Fruit fly (Drosophila melanogaster) whole organism, prepupa: ENCODE measurements around the gene CG44355.

Source experiments
- CG11762 ChIP-seq: fragments of 200-800 bp; sonication (Bioruptor generic); optimal IDR thresholded peaks from 3 replicates; lab custom pipeline; 2016; ENCODE audit warnings: missing biosample characterization, missing genetic modification characterization; ENCODE audit not compliant: insufficient read depth
- CG1621 ChIP-seq: fragments of 200-800 bp; sonication (Bioruptor generic); optimal IDR thresholded peaks from 3 replicates; lab custom pipeline; 2018; ENCODE audit warnings: missing biosample characterization, mild to moderate bottlenecking, missing genetic modification characterization
- CG16779 ChIP-seq: fragments of 200-800 bp; sonication (Bioruptor generic); optimal IDR thresholded peaks from 3 replicates; lab custom pipeline; 2017; ENCODE audit warnings: missing biosample characterization, mild to moderate bottlenecking, missing genetic modification characterization
- CG31627 ChIP-seq: fragments of 200-800 bp; sonication (Bioruptor generic); optimal IDR thresholded peaks from 3 replicates; lab custom pipeline; 2016; ENCODE audit warnings: missing biosample characterization, missing genetic modification characterization
- CG6163 ChIP-seq: fragments of 200-800 bp; sonication (Bioruptor generic); IDR thresholded peaks from 3 replicates; pipeline ENCODE4 v1.3.6; 2022; ENCODE audit warnings: missing biosample characterization, missing genetic modification characterization
- CG9139 ChIP-seq: fragments of 200-800 bp; sonication (Bioruptor generic); optimal IDR thresholded peaks from 3 replicates; lab custom pipeline; 2017; ENCODE audit warnings: missing biosample characterization, mild to moderate bottlenecking, missing genetic modification characterization
- Eip93F ChIP-seq: fragments of 200-800 bp; sonication (Bioruptor generic); optimal IDR thresholded peaks from 2 replicates; lab custom pipeline; 2016; ENCODE audit warnings: missing biosample characterization, mild to moderate bottlenecking, missing genetic modification characterization
- Gug ChIP-seq: fragments of 200-800 bp; sonication (Bioruptor generic); IDR thresholded peaks from 2 replicates; pipeline ENCODE4 v1.3.6; 2022; ENCODE audit warnings: missing biosample characterization, missing genetic modification characterization
- Met ChIP-seq: fragments of 200-800 bp; sonication (Bioruptor generic); optimal IDR thresholded peaks from 3 replicates; lab custom pipeline; 2016; ENCODE audit warnings: missing biosample characterization, missing genetic modification characterization
- Sox102F ChIP-seq: fragments of 200-800 bp; sonication (Bioruptor generic); optimal IDR thresholded peaks from 2 replicates; lab custom pipeline; 2016; ENCODE audit warnings: missing biosample characterization, mild to moderate bottlenecking, missing genetic modification characterization
- Sox15 ChIP-seq: fragments of 200-800 bp; sonication (Bioruptor generic); optimal IDR thresholded peaks from 3 replicates; lab custom pipeline; 2016; ENCODE audit warnings: missing biosample characterization, missing genetic modification characterization
- cyc ChIP-seq: fragments of 200-800 bp; sonication (Bioruptor generic); optimal IDR thresholded peaks from 3 replicates; lab custom pipeline; 2016; ENCODE audit warnings: missing biosample characterization, missing genetic modification characterization
- dsx ChIP-seq: fragments of 200-800 bp; optimal IDR thresholded peaks from 3 replicates; lab custom pipeline; 2019; ENCODE audit warnings: missing biosample characterization, mild to moderate bottlenecking, missing genetic modification characterization, moderate library complexity; ENCODE audit not compliant: poor library complexity, severe bottlenecking
- fd59A ChIP-seq: fragments of 200-800 bp; sonication (Bioruptor generic); optimal IDR thresholded peaks from 2 replicates; lab custom pipeline; 2017; ENCODE audit warnings: missing biosample characterization, mild to moderate bottlenecking, missing genetic modification characterization, missing genetic modification reagents
- fkh ChIP-seq: fragments of 200-800 bp; sonication (Bioruptor generic); optimal IDR thresholded peaks from 3 replicates; lab custom pipeline; 2017; ENCODE audit warnings: missing biosample characterization, mild to moderate bottlenecking, missing genetic modification characterization, moderate library complexity
- net ChIP-seq: fragments of 200-800 bp; sonication (Bioruptor generic); optimal IDR thresholded peaks from 3 replicates; lab custom pipeline; 2016; ENCODE audit warnings: missing biosample characterization, missing genetic modification characterization

Gene CG44355

DNA sequence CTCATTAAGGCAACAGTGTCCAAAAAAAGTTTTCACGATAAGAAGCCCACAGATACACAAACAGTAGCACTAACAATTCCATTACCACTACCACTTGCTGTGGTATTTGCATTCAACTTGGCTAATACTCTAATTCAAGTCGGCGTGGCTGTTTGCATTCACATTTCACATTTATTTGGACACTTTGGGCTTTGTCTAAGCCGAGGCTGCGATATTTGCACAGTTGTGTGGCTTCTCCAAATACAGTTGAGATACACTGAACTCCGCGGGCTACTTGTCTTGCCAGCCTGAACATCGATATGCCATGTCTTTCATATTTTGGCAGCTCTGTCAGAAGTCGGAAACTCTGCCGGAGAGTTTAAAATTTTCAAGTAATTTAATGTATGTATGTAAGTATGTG, 39.7 kb downstream of the CG44355 start:
- no peak for TF ChIP-seq CG11762 (GFP tag; lab: Kevin White, UChicago)
- TF ChIP-seq Gug (GFP tag; lab: Robert Waterston, UW) = no peak
- peak; percentile 89 for TF ChIP-seq fkh (GFP tag; lab: Kevin White, UChicago)
- TF ChIP-seq fd59A (GFP tag; lab: Kevin White, UChicago) = no peak

DNA sequence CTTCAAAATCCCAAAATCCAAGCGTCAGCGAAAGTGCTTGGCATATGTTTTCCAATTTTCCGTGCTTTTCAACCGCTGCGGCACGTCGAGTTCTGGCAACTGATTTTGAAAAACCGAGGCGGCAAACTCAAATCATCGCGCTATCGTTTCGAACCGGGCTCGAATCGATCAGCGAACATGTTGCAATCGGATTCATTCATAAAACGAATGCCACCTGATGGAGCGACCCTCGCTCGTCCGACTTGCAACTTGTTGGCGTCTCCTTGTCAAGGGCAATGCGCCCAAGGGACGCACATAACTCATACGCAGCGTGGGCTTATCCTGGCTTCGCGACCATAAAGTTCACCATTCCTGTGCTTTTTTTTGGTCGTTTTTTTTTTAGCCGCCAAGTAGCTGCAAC, 40.8 kb downstream of the CG44355 start, which contains the start of gene CrzR:
TSS of gene CrzR (minus strand) at position 105 of the 400 bp plus-strand sequence.
- TF ChIP-seq CG16779 (tag; lab: Kevin White, UChicago) = no peak
- no peak for TF ChIP-seq Eip93F (GFP tag; lab: Kevin White, UChicago)
- no peak for TF ChIP-seq CG9139 (GFP tag; lab: Kevin White, UChicago)
- TF ChIP-seq Met (GFP tag; lab: Kevin White, UChicago) = no peak
- TF ChIP-seq Sox15 (GFP tag; lab: Kevin White, UChicago) = no peak
- no peak for TF ChIP-seq net (GFP tag; lab: Kevin White, UChicago)
- TF ChIP-seq dsx (GFP tag; lab: Kevin White, UChicago) = no peak
- no peak for TF ChIP-seq cyc
- TF ChIP-seq CG6163 = no peak
- no peak for TF ChIP-seq Sox102F (GFP tag; lab: Kevin White, UChicago)
- no peak for TF ChIP-seq CG1621 (tag; lab: Kevin White, UChicago)
- no peak for TF ChIP-seq CG31627 (GFP tag; lab: Kevin White, UChicago)
- TF ChIP-seq, all 60 proteins: peak for 0
